Fruit fly (Drosophila melanogaster): Measurements from ENCODE around the gene bi.

The bi gene

dm6 chrX:4412546-4412945, at the start of gene bi:
bi (plus strand) TSS chrX:4412856.
- TF ChIP-seq foxo (GFP tag; optimal IDR thresholded peaks at IDR 0.05) (no peak), CrebA (GFP tag; optimal IDR thresholded peaks at IDR 0.05; ENCODE audit: borderline replicate concordance) (no peak), lola (GFP tag; optimal IDR thresholded peaks at IDR 0.05) (no peak), Myc (optimal IDR thresholded peaks at IDR 0.05) (no peak), Dfd (GFP tag; optimal IDR thresholded peaks at IDR 0.05) (no peak), rgr (GFP tag; optimal IDR thresholded peaks at IDR 0.05) (no peak), ey (GFP tag; optimal IDR thresholded peaks at IDR 0.05) (no peak), Hr83 (GFP tag; optimal IDR thresholded peaks at IDR 0.05; ENCODE audit: poor library complexity, severe bottlenecking) (no peak), tai (GFP tag; optimal IDR thresholded peaks at IDR 0.05) (no peak), Mio (GFP tag; optimal IDR thresholded peaks at IDR 0.05) (no peak), GATAd (GFP tag; optimal IDR thresholded peaks at IDR 0.05) (no peak), Hr78 (GFP tag; optimal IDR thresholded peaks at IDR 0.05) (no peak), psq (GFP tag; optimal IDR thresholded peaks at IDR 0.05) (no peak), Jra (GFP tag; optimal IDR thresholded peaks at IDR 0.05) (no peak)

- TF ChIP-seq sage (GFP tag; optimal IDR thresholded peaks at IDR 0.05) (no peak), HLH106 (tag; optimal IDR thresholded peaks at IDR 0.05) (peak; percentile 21), Myc (optimal IDR thresholded peaks at IDR 0.05) (peak; percentile 74), Vsx2 (GFP tag; optimal IDR thresholded peaks at IDR 0.05; ENCODE audit: partially characterized antibody) (peak; percentile 83), Rel (GFP tag; optimal IDR thresholded peaks at IDR 0.05) (no peak), Rel (tag; optimal IDR thresholded peaks at IDR 0.05) (peak; percentile 41), Mio (GFP tag; optimal IDR thresholded peaks at IDR 0.05) (no peak)
Measured at dm6 chrX:4366196-4366595, 46.5 kb upstream of the bi start, which contains the start of gene CG3626. CG3626 (plus strand) TSS chrX:4366417.

dm6 chrX:4375574-4375973, 37.1 kb upstream of the bi start:
- no peak for TF ChIP-seq sage (GFP tag; optimal IDR thresholded peaks at IDR 0.05)
- no peak for TF ChIP-seq Rel (GFP tag; optimal IDR thresholded peaks at IDR 0.05)
- no peak for TF ChIP-seq Rel (tag; optimal IDR thresholded peaks at IDR 0.05)
- no peak for TF ChIP-seq CG9705 (GFP tag; optimal IDR thresholded peaks at IDR 0.05)
- no peak for TF ChIP-seq woc (GFP tag; optimal IDR thresholded peaks at IDR 0.05)
- TF ChIP-seq lola (GFP tag; optimal IDR thresholded peaks at IDR 0.05), result no peak
- TF ChIP-seq OdsH (GFP tag; optimal IDR thresholded peaks at IDR 0.05), result no peak
- no peak for TF ChIP-seq Mio (GFP tag; optimal IDR thresholded peaks at IDR 0.05)
- no peak for TF ChIP-seq dl (GFP tag; optimal IDR thresholded peaks at IDR 0.05; ENCODE audit: insufficient read depth in 1 of 2, partially characterized antibody in 2 of 2)
- no peak for TF ChIP-seq ey (GFP tag; optimal IDR thresholded peaks at IDR 0.05)
- TF ChIP-seq dsf (GFP tag; optimal IDR thresholded peaks at IDR 0.05; ENCODE audit: borderline replicate concordance), result no peak
- TF ChIP-seq Dif (GFP tag; optimal IDR thresholded peaks at IDR 0.05; ENCODE audit: partially characterized antibody), result no peak
- TF ChIP-seq Myc (optimal IDR thresholded peaks at IDR 0.05), result no peak
- no peak for TF ChIP-seq Sp1 (GFP tag; optimal IDR thresholded peaks at IDR 0.05)
- TF ChIP-seq sv (GFP tag; optimal IDR thresholded peaks at IDR 0.05), result no peak

- TF ChIP-seq ey (GFP tag; optimal IDR thresholded peaks at IDR 0.05), result peak; percentile 6
- no peak for TF ChIP-seq HLH106 (tag; optimal IDR thresholded peaks at IDR 0.05)
- TF ChIP-seq CG32264 (GFP tag; optimal IDR thresholded peaks at IDR 0.05), result no peak
- no peak for TF ChIP-seq Abd-B (GFP tag; optimal IDR thresholded peaks at IDR 0.05)
- peak; percentile 43 for TF ChIP-seq Myc (optimal IDR thresholded peaks at IDR 0.05)
- no peak for TF ChIP-seq sv (GFP tag; optimal IDR thresholded peaks at IDR 0.05)
- TF ChIP-seq Hr83 (GFP tag; optimal IDR thresholded peaks at IDR 0.05; ENCODE audit: poor library complexity, severe bottlenecking), result no peak
- TF ChIP-seq fru (GFP tag; optimal IDR thresholded peaks at IDR 0.05), result no peak
- TF ChIP-seq Sp1 (GFP tag; optimal IDR thresholded peaks at IDR 0.05), result no peak
- TF ChIP-seq woc (GFP tag; optimal IDR thresholded peaks at IDR 0.05), result peak; percentile 43
- TF ChIP-seq OdsH (GFP tag; optimal IDR thresholded peaks at IDR 0.05), result no peak
Measured at dm6 chrX:4380381-4380780, 32.3 kb upstream of the bi start.

- TF ChIP-seq usp (GFP tag; optimal IDR thresholded peaks at IDR 0.05) (no peak), CrebA (GFP tag; optimal IDR thresholded peaks at IDR 0.05; ENCODE audit: borderline replicate concordance) (no peak), psq (GFP tag; optimal IDR thresholded peaks at IDR 0.05) (no peak), Sp1 (GFP tag; optimal IDR thresholded peaks at IDR 0.05) (no peak), dsf (GFP tag; optimal IDR thresholded peaks at IDR 0.05; ENCODE audit: borderline replicate concordance) (no peak), foxo (GFP tag; optimal IDR thresholded peaks at IDR 0.05) (no peak), CG32264 (GFP tag; optimal IDR thresholded peaks at IDR 0.05) (no peak)
Measured at dm6 chrX:4381113-4381512, 31.5 kb upstream of the bi start.

All from whole organism, wandering third instar larva.